Fruit fly (Drosophila melanogaster): ENCODE measurements around the gene CG34136.
A peak's percentile ranks its signal among the peaks of the same experiment; 100 is the strongest.

Gene CG34136

dm6 chr2L:21135764-21136163 lies 39.0 kb downstream of the CG34136 start:
- no peak for TF ChIP-seq brk (GFP tag; optimal IDR thresholded peaks at IDR 0.05)
- TF ChIP-seq foxo (GFP tag; optimal IDR thresholded peaks at IDR 0.05), result no peak
- no peak for TF ChIP-seq sv (GFP tag; optimal IDR thresholded peaks at IDR 0.05)
- no peak for TF ChIP-seq ey (GFP tag; optimal IDR thresholded peaks at IDR 0.05)
- TF ChIP-seq N (GFP tag; optimal IDR thresholded peaks at IDR 0.05), result no peak
- TF ChIP-seq rgr (GFP tag; optimal IDR thresholded peaks at IDR 0.05), result no peak
- TF ChIP-seq h (GFP tag; optimal IDR thresholded peaks at IDR 0.05), result no peak
- TF ChIP-seq Hr83 (GFP tag; optimal IDR thresholded peaks at IDR 0.05; ENCODE audit: poor library complexity, severe bottlenecking), result no peak
- TF ChIP-seq Hr78 (GFP tag; optimal IDR thresholded peaks at IDR 0.05), result no peak
- TF ChIP-seq Abd-B (GFP tag; optimal IDR thresholded peaks at IDR 0.05), result no peak
- no peak for TF ChIP-seq tai (GFP tag; optimal IDR thresholded peaks at IDR 0.05)
- no peak for TF ChIP-seq dl (GFP tag; optimal IDR thresholded peaks at IDR 0.05; ENCODE audit: insufficient read depth in 1 of 2, partially characterized antibody in 2 of 2)
- TF ChIP-seq Dfd (GFP tag; optimal IDR thresholded peaks at IDR 0.05), result no peak
- no peak for TF ChIP-seq Myc (optimal IDR thresholded peaks at IDR 0.05)
- TF ChIP-seq lola (GFP tag; optimal IDR thresholded peaks at IDR 0.05), result no peak
- TF ChIP-seq GATAd (GFP tag; optimal IDR thresholded peaks at IDR 0.05), result no peak

- TF ChIP-seq Rel (GFP tag; optimal IDR thresholded peaks at IDR 0.05) (no peak), Rel (tag; optimal IDR thresholded peaks at IDR 0.05) (peak; percentile 85), sv (GFP tag; optimal IDR thresholded peaks at IDR 0.05) (no peak), dl (GFP tag; optimal IDR thresholded peaks at IDR 0.05; ENCODE audit: insufficient read depth in 1 of 2, partially characterized antibody in 2 of 2) (peak in 1 of 2 experiments; percentile 49), Hr83 (GFP tag; optimal IDR thresholded peaks at IDR 0.05; ENCODE audit: poor library complexity, severe bottlenecking) (peak; percentile 63), woc (GFP tag; optimal IDR thresholded peaks at IDR 0.05) (peak; percentile 7), sage (GFP tag; optimal IDR thresholded peaks at IDR 0.05) (peak; percentile 45), Vsx2 (GFP tag; optimal IDR thresholded peaks at IDR 0.05; ENCODE audit: partially characterized antibody) (no peak), Hnf4 (GFP tag; optimal IDR thresholded peaks at IDR 0.05) (peak; percentile 53), Jra (GFP tag; optimal IDR thresholded peaks at IDR 0.05) (peak; percentile 26), dmrt93B (GFP tag; optimal IDR thresholded peaks at IDR 0.05) (no peak)
Measured at dm6 chr2L:21141714-21142500, 45.2 kb downstream of the CG34136 start, which contains the start of gene Dap160. Dap160 (minus strand) TSS chr2L:21142347.

dm6 chr2L:21142501-21142849 lies 45.8 kb downstream of the CG34136 start:
- TF ChIP-seq CG9705 (GFP tag; optimal IDR thresholded peaks at IDR 0.05) (no peak), h (GFP tag; optimal IDR thresholded peaks at IDR 0.05) (no peak), CrebA (GFP tag; optimal IDR thresholded peaks at IDR 0.05; ENCODE audit: borderline replicate concordance) (no peak), Sp1 (GFP tag; optimal IDR thresholded peaks at IDR 0.05) (no peak), CG32264 (GFP tag; optimal IDR thresholded peaks at IDR 0.05) (no peak), dl (GFP tag; optimal IDR thresholded peaks at IDR 0.05; ENCODE audit: insufficient read depth in 1 of 2, partially characterized antibody in 2 of 2) (no peak), Dif (GFP tag; optimal IDR thresholded peaks at IDR 0.05; ENCODE audit: partially characterized antibody) (no peak), usp (GFP tag; optimal IDR thresholded peaks at IDR 0.05) (no peak)

- TF ChIP-seq CG9705 (GFP tag; optimal IDR thresholded peaks at IDR 0.05) (no peak), jim (GFP tag; optimal IDR thresholded peaks at IDR 0.05) (no peak), CrebA (GFP tag; optimal IDR thresholded peaks at IDR 0.05; ENCODE audit: borderline replicate concordance) (no peak), rgr (GFP tag; optimal IDR thresholded peaks at IDR 0.05) (peak; percentile 36), usp (GFP tag; optimal IDR thresholded peaks at IDR 0.05) (no peak), sv (GFP tag; optimal IDR thresholded peaks at IDR 0.05) (no peak), Hr83 (GFP tag; optimal IDR thresholded peaks at IDR 0.05; ENCODE audit: poor library complexity, severe bottlenecking) (peak; percentile 38), HLH106 (tag; optimal IDR thresholded peaks at IDR 0.05) (peak; percentile 40), psq (GFP tag; optimal IDR thresholded peaks at IDR 0.05) (no peak), GATAd (GFP tag; optimal IDR thresholded peaks at IDR 0.05) (no peak), brk (GFP tag; optimal IDR thresholded peaks at IDR 0.05) (no peak), Vsx2 (GFP tag; optimal IDR thresholded peaks at IDR 0.05; ENCODE audit: partially characterized antibody) (no peak), Myc (optimal IDR thresholded peaks at IDR 0.05) (peak; percentile 51), h (GFP tag; optimal IDR thresholded peaks at IDR 0.05) (no peak), br (GFP tag; optimal IDR thresholded peaks at IDR 0.05) (no peak), Hnf4 (GFP tag; optimal IDR thresholded peaks at IDR 0.05) (peak; percentile 49), dl (GFP tag; optimal IDR thresholded peaks at IDR 0.05; ENCODE audit: insufficient read depth in 1 of 2, partially characterized antibody in 2 of 2) (no peak), dmrt93B (GFP tag; optimal IDR thresholded peaks at IDR 0.05) (no peak), tai (GFP tag; optimal IDR thresholded peaks at IDR 0.05) (no peak), dsf (GFP tag; optimal IDR thresholded peaks at IDR 0.05; ENCODE audit: borderline replicate concordance) (no peak), Mio (GFP tag; optimal IDR thresholded peaks at IDR 0.05) (no peak), ey (GFP tag; optimal IDR thresholded peaks at IDR 0.05) (peak; percentile 35), woc (GFP tag; optimal IDR thresholded peaks at IDR 0.05) (peak; percentile 65), Sp1 (GFP tag; optimal IDR thresholded peaks at IDR 0.05) (no peak), Hr78 (GFP tag; optimal IDR thresholded peaks at IDR 0.05) (peak; percentile 43), CG32264 (GFP tag; optimal IDR thresholded peaks at IDR 0.05) (no peak), Abd-B (GFP tag; optimal IDR thresholded peaks at IDR 0.05) (no peak), pan (optimal IDR thresholded peaks at IDR 0.05) (no peak), sage (GFP tag; optimal IDR thresholded peaks at IDR 0.05) (no peak), OdsH (GFP tag; optimal IDR thresholded peaks at IDR 0.05) (no peak), N (GFP tag; optimal IDR thresholded peaks at IDR 0.05) (peak; percentile 85), foxo (GFP tag; optimal IDR thresholded peaks at IDR 0.05) (no peak), fru (GFP tag; optimal IDR thresholded peaks at IDR 0.05) (no peak), Dif (GFP tag; optimal IDR thresholded peaks at IDR 0.05; ENCODE audit: partially characterized antibody) (no peak)
Measured at dm6 chr2L:21142972-21143385, 46.3 kb downstream of the CG34136 start, which contains the start of gene pths. pths (plus strand) TSS chr2L:21143229.
